Worm (Caenorhabditis elegans) whole organism, midembryonic: ENCODE data around the gene mans-2.

ENCODE experiments used
- cog-1 ChIP-seq: sonication (generic microtip); optimal IDR thresholded peaks from 2 replicates; lab custom pipeline; 2016; ENCODE audit warnings: missing genetic modification characterization, missing compliant biosample characterization
- flt-1 ChIP-seq: fragments of 200-800 bp; sonication (Bioruptor generic); IDR thresholded peaks from 2 replicates; pipeline ENCODE4 v1.3.6; 2022; ENCODE audit warnings: missing genetic modification characterization, missing compliant biosample characterization
- klf-2 ChIP-seq: fragments of 200-800 bp; sonication (Bioruptor generic); conservative IDR thresholded peaks from 2 replicates; pipeline ENCODE4 v1.3.6; 2022; ENCODE audit warnings: missing genetic modification reagents, missing genetic modification characterization, missing compliant biosample characterization
- med-1 ChIP-seq: sonication (generic microtip); optimal IDR thresholded peaks from 2 replicates; lab custom pipeline; 2017; ENCODE audit warnings: missing genetic modification characterization, mild to moderate bottlenecking, missing compliant biosample characterization, antibody characterized with exemption, missing genetic modification reagents; ENCODE audit not compliant: insufficient read depth
- tab-1 ChIP-seq: fragments of 200-800 bp; sonication (Bioruptor generic); IDR thresholded peaks from 2 replicates; pipeline ENCODE4 v1.3.6; 2022; ENCODE audit warnings: missing genetic modification characterization, missing compliant biosample characterization
- ztf-29 ChIP-seq: fragments of 200-800 bp; sonication (Bioruptor generic); IDR thresholded peaks from 2 replicates; pipeline ENCODE4 v1.3.6; 2022; ENCODE audit warnings: missing genetic modification reagents, missing genetic modification characterization, missing compliant biosample characterization

- no peak for TF ChIP-seq flt-1
- no peak for TF ChIP-seq tab-1 (GFP tag; lab: Robert Waterston, UW)
- no peak for TF ChIP-seq klf-2
- TF ChIP-seq med-1 (GFP tag; lab: Kevin White, UChicago): no peak
- no peak for TF ChIP-seq ztf-29 (GFP tag; lab: Robert Waterston, UW)
- no peak for TF ChIP-seq cog-1 (tag; lab: Kevin White, UChicago)
These were observed 28.0 kb upstream of the mans-2 start, which contains the start of gene add-2 for ce11 chrV:12013298-12013697.
